Fruit fly (Drosophila melanogaster) whole organism, embryonic: ENCODE results near the gene ND-SGDH.

Source experiments
- ATbp ChIP-seq: fragments of 200-800 bp; sonication (Bioruptor generic); optimal IDR thresholded peaks from 2 replicates; lab custom pipeline; 2017; ENCODE audit warnings: missing biosample characterization, mild to moderate bottlenecking, missing genetic modification characterization, missing genetic modification reagents
- Aef1 ChIP-seq: fragments of 200-800 bp; sonication (Bioruptor generic); IDR thresholded peaks from 3 replicates; pipeline ENCODE4 v1.3.6; 2022; ENCODE audit warnings: missing biosample characterization, missing genetic modification characterization
- Atf6 ChIP-seq: fragments of 200-800 bp; sonication (Bioruptor generic); IDR thresholded peaks from 2 replicates; pipeline ENCODE4 v1.3.6; 2022; ENCODE audit warnings: missing biosample characterization, missing genetic modification characterization
- CG10147 ChIP-seq: fragments of 200-800 bp; sonication (Bioruptor generic); optimal IDR thresholded peaks from 2 replicates; lab custom pipeline; 2019; ENCODE audit warnings: missing biosample characterization, mild to moderate bottlenecking, missing genetic modification characterization, moderate library complexity
- CG10366 ChIP-seq: fragments of 200-800 bp; sonication (Bioruptor generic); IDR thresholded peaks from 2 replicates; pipeline ENCODE4 v1.3.6; 2022; ENCODE audit warnings: missing biosample characterization, missing genetic modification characterization
- CG10979 ChIP-seq: fragments of 200-800 bp; sonication (Bioruptor generic); optimal IDR thresholded peaks from 2 replicates; lab custom pipeline; 2018; ENCODE audit warnings: missing biosample characterization, mild to moderate bottlenecking, missing genetic modification characterization, moderate library complexity
- CG11247 ChIP-seq: fragments of 200-800 bp; sonication (Bioruptor generic); IDR thresholded peaks from 2 replicates; pipeline ENCODE4 v1.3.6; 2022; ENCODE audit warnings: missing biosample characterization, missing genetic modification characterization
- CG11398 ChIP-seq: fragments of 200-800 bp; sonication (Bioruptor generic); optimal IDR thresholded peaks from 2 replicates; lab custom pipeline; 2016; ENCODE audit warnings: missing biosample characterization, missing genetic modification characterization
- CG11695 ChIP-seq: fragments of 200-800 bp; sonication (Bioruptor generic); IDR thresholded peaks from 3 replicates; pipeline ENCODE4 v1.3.6; 2022; ENCODE audit warnings: missing biosample characterization, missing genetic modification characterization
- CG12744 ChIP-seq: fragments of 200-800 bp; sonication (Bioruptor generic); optimal IDR thresholded peaks from 2 replicates; lab custom pipeline; 2016; ENCODE audit warnings: missing biosample characterization, missing genetic modification characterization
- CG13775 ChIP-seq: fragments of 200-800 bp; sonication (Bioruptor generic); optimal IDR thresholded peaks from 3 replicates; lab custom pipeline; 2017; ENCODE audit warnings: missing biosample characterization, mild to moderate bottlenecking, missing genetic modification characterization
- CG14014 ChIP-seq: fragments of 200-800 bp; sonication (Bioruptor generic); IDR thresholded peaks from 2 replicates; pipeline ENCODE4 v1.3.6; 2022; ENCODE audit warnings: missing biosample characterization, missing genetic modification characterization
- CG15601 ChIP-seq: fragments of 200-800 bp; sonication (Bioruptor generic); optimal IDR thresholded peaks from 3 replicates; lab custom pipeline; 2019; ENCODE audit warnings: missing biosample characterization, mild to moderate bottlenecking, missing genetic modification characterization, moderate library complexity
- CG17359 ChIP-seq: fragments of 200-800 bp; sonication (Bioruptor generic); optimal IDR thresholded peaks from 3 replicates; lab custom pipeline; 2018; ENCODE audit warnings: missing biosample characterization, mild to moderate bottlenecking, missing genetic modification characterization, moderate library complexity
- CG17829 ChIP-seq: fragments of 200-800 bp; optimal IDR thresholded peaks from 2 replicates; lab custom pipeline; 2019; ENCODE audit warnings: missing biosample characterization, mild to moderate bottlenecking, missing genetic modification characterization, moderate library complexity
- CG18262 ChIP-seq: fragments of 200-800 bp; optimal IDR thresholded peaks from 3 replicates; lab custom pipeline; 2019; ENCODE audit warnings: missing biosample characterization, mild to moderate bottlenecking, missing genetic modification characterization, moderate library complexity
- CG18619 ChIP-seq: fragments of 200-800 bp; sonication (Bioruptor generic); optimal IDR thresholded peaks from 3 replicates; lab custom pipeline; 2017; ENCODE audit warnings: missing biosample characterization, mild to moderate bottlenecking, missing genetic modification characterization
- CG2116 ChIP-seq: fragments of 200-800 bp; sonication (Bioruptor generic); optimal IDR thresholded peaks from 3 replicates; lab custom pipeline; 2018; ENCODE audit warnings: missing biosample characterization, mild to moderate bottlenecking, missing genetic modification characterization
- CG30403 ChIP-seq: fragments of 200-800 bp; sonication (Bioruptor generic); optimal IDR thresholded peaks from 3 replicates; lab custom pipeline; 2016; ENCODE audit warnings: missing biosample characterization, missing genetic modification characterization
- CG31365 ChIP-seq: fragments of 200-800 bp; sonication (Bioruptor generic); optimal IDR thresholded peaks from 2 replicates; lab custom pipeline; 2018; ENCODE audit warnings: missing biosample characterization, mild to moderate bottlenecking, missing genetic modification characterization
- CG3407 ChIP-seq: fragments of 200-800 bp; sonication (Bioruptor generic); optimal IDR thresholded peaks from 2 replicates; lab custom pipeline; 2018; ENCODE audit warnings: missing biosample characterization, mild to moderate bottlenecking, missing genetic modification characterization
- CG4282 ChIP-seq: fragments of 200-800 bp; sonication (Bioruptor generic); optimal IDR thresholded peaks from 2 replicates; lab custom pipeline; 2016; ENCODE audit warnings: missing biosample characterization, missing genetic modification characterization
- CG4360 ChIP-seq: fragments of 200-800 bp; sonication (Bioruptor generic); IDR thresholded peaks from 2 replicates; pipeline ENCODE4 v1.3.6; 2022; ENCODE audit warnings: missing biosample characterization, missing genetic modification characterization
- CG6813 ChIP-seq: fragments of 200-800 bp; sonication (Bioruptor generic); optimal IDR thresholded peaks from 2 replicates; lab custom pipeline; 2017; ENCODE audit warnings: missing biosample characterization, missing genetic modification characterization, mild to moderate bottlenecking, moderate library complexity, missing genetic modification reagents
- CG8388 ChIP-seq: fragments of 200-800 bp; sonication (Bioruptor generic); optimal IDR thresholded peaks from 2 replicates; lab custom pipeline; 2019; ENCODE audit warnings: missing biosample characterization, mild to moderate bottlenecking, missing genetic modification characterization, moderate library complexity
- CG9727 ChIP-seq: fragments of 200-800 bp; sonication (Bioruptor generic); optimal IDR thresholded peaks from 3 replicates; lab custom pipeline; 2017; ENCODE audit warnings: missing biosample characterization, mild to moderate bottlenecking, missing genetic modification characterization
- Doc2 ChIP-seq: fragments of 200-800 bp; sonication (Bioruptor generic); IDR thresholded peaks from 2 replicates; pipeline ENCODE4 v1.3.6; 2022; ENCODE audit warnings: missing biosample characterization, missing genetic modification characterization
- Drgx ChIP-seq: fragments of 200-800 bp; sonication (Bioruptor generic); IDR thresholded peaks from 2 replicates; pipeline ENCODE4 v1.3.6; 2022; ENCODE audit warnings: missing biosample characterization, missing genetic modification characterization
- Fer2 ChIP-seq: fragments of 200-800 bp; sonication (Bioruptor generic); optimal IDR thresholded peaks from 2 replicates; lab custom pipeline; 2018; ENCODE audit warnings: missing biosample characterization, mild to moderate bottlenecking, missing genetic modification characterization, moderate library complexity
- Hr3 ChIP-seq: fragments of 200-800 bp; sonication (Bioruptor generic); optimal IDR thresholded peaks from 3 replicates; lab custom pipeline; 2016; ENCODE audit warnings: missing biosample characterization, missing genetic modification characterization
- Hr78 ChIP-seq, 2 experiments: fragments of 200-800 bp in 1 of 2; fragments of >200 bp in 1 of 2; sonication (Bioruptor generic) in 1 of 2; optimal IDR thresholded peaks; 2 replicates each; lab custom pipeline; 2017 to 2019; ENCODE audit warnings: missing biosample characterization in 2 of 2, missing genetic modification characterization in 2 of 2, mild to moderate bottlenecking in 1 of 2, moderate library complexity in 1 of 2
- Ptx1 ChIP-seq: fragments of 200-800 bp; sonication (Bioruptor generic); IDR thresholded peaks from 2 replicates; pipeline ENCODE4 v1.3.6; 2022; ENCODE audit warnings: missing biosample characterization, missing genetic modification characterization
- Side ChIP-seq: fragments of 200-800 bp; sonication (Bioruptor generic); optimal IDR thresholded peaks from 2 replicates; lab custom pipeline; 2016; ENCODE audit warnings: missing biosample characterization, missing genetic modification characterization
- bsh ChIP-seq, 2 experiments: fragments of 200-800 bp; sonication (Bioruptor generic); optimal IDR thresholded peaks; 2 replicates each; lab custom pipeline; 2017 to 2018; ENCODE audit warnings: mild to moderate bottlenecking in 2 of 2, missing biosample characterization in 2 of 2, missing genetic modification characterization in 2 of 2, moderate library complexity in 1 of 2
- cas ChIP-seq: fragments of 200-800 bp; sonication (Bioruptor generic); IDR thresholded peaks from 2 replicates; pipeline ENCODE4 v1.3.6; 2022; ENCODE audit warnings: missing biosample characterization, missing genetic modification characterization
- corto ChIP-seq: fragments of 200-800 bp; sonication (Bioruptor generic); optimal IDR thresholded peaks from 2 replicates; lab custom pipeline; 2016; ENCODE audit warnings: missing biosample characterization, mild to moderate bottlenecking, missing genetic modification characterization, moderate library complexity
- dmrt11E ChIP-seq: fragments of 200-800 bp; sonication (Bioruptor generic); optimal IDR thresholded peaks from 3 replicates; lab custom pipeline; 2018; ENCODE audit warnings: missing biosample characterization, mild to moderate bottlenecking, missing genetic modification characterization, moderate library complexity
- fd64A ChIP-seq: fragments of 200-800 bp; sonication (Bioruptor generic); optimal IDR thresholded peaks from 3 replicates; lab custom pipeline; 2018; ENCODE audit warnings: missing biosample characterization, mild to moderate bottlenecking, missing genetic modification characterization
- gce ChIP-seq: fragments of 200-800 bp; sonication (Bioruptor generic); IDR thresholded peaks from 3 replicates; pipeline ENCODE4 v1.3.6; 2022; ENCODE audit warnings: missing biosample characterization, missing genetic modification characterization
- her ChIP-seq: fragments of 200-800 bp; sonication (Bioruptor generic); optimal IDR thresholded peaks from 2 replicates; lab custom pipeline; 2016; ENCODE audit warnings: missing biosample characterization, missing genetic modification characterization
- hth ChIP-seq: fragments of >200 bp; optimal IDR thresholded peaks from 2 replicates; lab custom pipeline; 2017; ENCODE audit warnings: inconsistent platforms
- lbe ChIP-seq: fragments of 200-800 bp; sonication (Bioruptor generic); optimal IDR thresholded peaks from 2 replicates; lab custom pipeline; 2016; ENCODE audit warnings: missing biosample characterization, mild to moderate bottlenecking, missing genetic modification characterization
- nom ChIP-seq: fragments of 200-800 bp; sonication (Bioruptor generic); optimal IDR thresholded peaks from 2 replicates; lab custom pipeline; 2017; ENCODE audit warnings: missing biosample characterization, missing genetic modification characterization, mild to moderate bottlenecking, moderate library complexity, missing genetic modification reagents
- oc ChIP-seq: fragments of 200-800 bp; sonication (Bioruptor generic); optimal IDR thresholded peaks from 2 replicates; lab custom pipeline; 2018; ENCODE audit warnings: missing biosample characterization, mild to moderate bottlenecking, missing genetic modification characterization, moderate library complexity
- odd ChIP-seq: fragments of 200-800 bp; sonication (Bioruptor generic); optimal IDR thresholded peaks from 2 replicates; lab custom pipeline; 2017; ENCODE audit warnings: missing biosample characterization, mild to moderate bottlenecking, missing genetic modification characterization
- pan ChIP-seq, 4 experiments: fragments of >200 bp in 3 of 4; fragments of 200-800 bp in 1 of 4; sonication (Bioruptor generic) in 1 of 4; optimal IDR thresholded peaks in 3 of 4; IDR thresholded peaks in 1 of 4; 2 replicates each; pipeline versions ENCODE4 v1.3.6 to Lab custom; 2017 to 2022; ENCODE audit warnings: missing biosample characterization in 2 of 4, missing genetic modification characterization in 2 of 4, mixed read lengths in 1 of 4
- peb ChIP-seq: fragments of 200-800 bp; sonication (Bioruptor generic); IDR thresholded peaks from 2 replicates; pipeline ENCODE4 v1.3.6; 2022; ENCODE audit warnings: missing biosample characterization, missing genetic modification characterization
- sens ChIP-seq: fragments of 200-800 bp; sonication (Bioruptor generic); peaks from one replicate; lab custom pipeline; 2016; ENCODE audit warnings: missing biosample characterization, missing genetic modification characterization
- tx ChIP-seq: fragments of 200-800 bp; sonication (Bioruptor generic); optimal IDR thresholded peaks from 2 replicates; lab custom pipeline; 2016; ENCODE audit warnings: missing biosample characterization, missing genetic modification characterization
- z ChIP-seq: fragments of 200-800 bp; sonication (Bioruptor generic); IDR thresholded peaks from 3 replicates; pipeline ENCODE4 v1.3.6; 2022; ENCODE audit warnings: missing biosample characterization, missing genetic modification characterization

Gene ND-SGDH

DNA sequence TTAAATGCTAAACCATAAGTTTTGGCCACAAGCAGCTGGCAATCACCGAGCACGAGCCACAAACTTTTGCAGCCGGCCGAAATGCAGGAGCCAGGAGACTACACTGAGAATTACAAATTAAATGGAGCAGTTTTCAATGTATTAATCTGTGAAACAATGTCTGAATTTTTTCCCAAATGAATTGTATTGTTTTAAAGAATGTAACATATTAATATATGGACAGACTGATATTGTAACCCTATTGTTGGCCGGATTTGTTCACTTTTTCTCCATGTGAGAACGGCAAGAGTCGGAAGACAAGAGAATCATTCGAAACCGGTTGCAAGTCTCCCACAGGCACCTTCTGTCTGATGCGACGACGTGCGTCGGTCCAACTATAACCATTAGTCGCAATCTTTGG, 23.3 kb downstream of the ND-SGDH start:
- TF ChIP-seq cas (no peak), fd64A (GFP tag; lab: Kevin White, UChicago) (no peak), CG11695 (GFP tag; lab: Robert Waterston, UW) (no peak), Hr3 (no peak), CG12744 (GFP tag; lab: Kevin White, UChicago) (no peak), nom (GFP tag; lab: Kevin White, UChicago) (peak; percentile 78), bsh (GFP tag; optimal IDR thresholded peaks at IDR 0.05; lab: Kevin White, UChicago) (peak in 1 of 2 experiments; percentile 81), CG17359 (tag; lab: Kevin White, UChicago) (no peak), corto (GFP tag; lab: Kevin White, UChicago) (peak; percentile 90), ATbp (GFP tag; lab: Kevin White, UChicago) (no peak), CG10147 (GFP tag; lab: Kevin White, UChicago) (no peak), lbe (GFP tag; lab: Kevin White, UChicago) (peak; percentile 91), Drgx (peak; percentile 65), sens (GFP tag; lab: Kevin White, UChicago) (peak; percentile 66), CG11398 (GFP tag; lab: Kevin White, UChicago) (no peak), CG10366 (GFP tag; lab: Robert Waterston, UW) (no peak), dmrt11E (tag; lab: Kevin White, UChicago) (no peak), CG31365 (tag; lab: Kevin White, UChicago) (no peak), CG2116 (GFP tag; lab: Kevin White, UChicago) (no peak), Hr78 (GFP tag; optimal IDR thresholded peaks at IDR 0.05; lab: Kevin White, UChicago) (no peak), oc (tag; lab: Kevin White, UChicago) (no peak)

DNA sequence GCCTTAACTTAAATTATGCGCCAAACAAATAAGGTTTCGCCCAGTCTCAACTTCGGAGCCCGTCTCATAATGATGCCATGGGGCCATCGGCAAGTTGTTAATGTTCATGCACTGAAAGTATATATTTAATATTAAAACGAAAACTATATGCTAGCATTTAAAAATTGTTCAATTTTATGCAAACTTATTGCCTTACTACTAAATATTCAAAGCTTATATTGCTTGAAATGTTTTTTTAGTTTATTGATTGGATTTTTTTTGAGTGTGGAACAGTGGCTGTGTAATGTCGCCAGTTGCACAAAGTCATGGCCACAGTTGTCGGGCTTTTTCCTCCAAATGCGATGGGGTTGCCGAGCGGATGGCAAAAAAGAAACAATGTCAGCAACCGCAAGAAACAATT, 24.2 kb downstream of the ND-SGDH start:
- TF ChIP-seq Atf6 = no peak
- TF ChIP-seq peb (GFP tag; lab: Robert Waterston, UW) = no peak
- TF ChIP-seq CG18262 (tag; lab: Kevin White, UChicago) = peak; percentile 19
- no peak for TF ChIP-seq CG13775
- TF ChIP-seq CG15601 (tag; lab: Kevin White, UChicago) = no peak
- no peak for TF ChIP-seq pan (optimal IDR thresholded peaks at IDR 0.05; lab: Kevin White, UChicago)
- TF ChIP-seq pan (GFP tag; optimal IDR thresholded peaks at IDR 0.05 in 1 of 2, IDR thresholded peaks at IDR 0.05 in 1 of 2) = peak in 1 of 2 experiments; percentile 38
- peak; percentile 52 for TF ChIP-seq CG10979 (tag; lab: Kevin White, UChicago)
- no peak for TF ChIP-seq CG11247 (GFP tag; lab: Robert Waterston, UW)
- no peak for TF ChIP-seq gce (GFP tag; lab: Robert Waterston, UW)
- no peak for TF ChIP-seq CG18619 (GFP tag; lab: Kevin White, UChicago)
- TF ChIP-seq CG30403 (GFP tag; lab: Kevin White, UChicago) = peak; percentile 5
- TF ChIP-seq CG11695 (GFP tag; lab: Robert Waterston, UW) = no peak
- TF ChIP-seq z = no peak
- TF ChIP-seq CG14014 (GFP tag; lab: Robert Waterston, UW) = no peak
- no peak for TF ChIP-seq hth
- no peak for TF ChIP-seq Side (GFP tag; lab: Kevin White, UChicago)
- TF ChIP-seq Fer2 (tag; lab: Kevin White, UChicago) = no peak
- TF ChIP-seq CG9727 (GFP tag; lab: Kevin White, UChicago) = no peak
- no peak for TF ChIP-seq Aef1 (GFP tag; lab: Robert Waterston, UW)
- 0 out of 2 replicates have a peak, but pooled peaks have one; percentile 14 for TF ChIP-seq CG4360 (GFP tag; lab: Robert Waterston, UW)
- TF ChIP-seq odd (GFP tag; lab: Kevin White, UChicago) = no peak
- TF ChIP-seq tx (GFP tag; lab: Kevin White, UChicago) = no peak
- peak; percentile 9 for TF ChIP-seq CG8388 (GFP tag; lab: Kevin White, UChicago)
- no peak for TF ChIP-seq CG4282 (GFP tag; lab: Kevin White, UChicago)
- no peak for TF ChIP-seq CG6813 (GFP tag; lab: Kevin White, UChicago)
- peak; percentile 25 for TF ChIP-seq corto (GFP tag; lab: Kevin White, UChicago)
- TF ChIP-seq her (GFP tag; lab: Kevin White, UChicago) = no peak
- TF ChIP-seq ATbp (GFP tag; lab: Kevin White, UChicago) = no peak
- TF ChIP-seq Doc2 (GFP tag; lab: Robert Waterston, UW) = no peak
- peak; percentile 12 for TF ChIP-seq CG17829 (tag; lab: Kevin White, UChicago)
- TF ChIP-seq Ptx1 (GFP tag; lab: Robert Waterston, UW) = 0 out of 2 replicates have a peak, but pooled peaks have one; percentile 25
- no peak for TF ChIP-seq CG3407 (GFP tag; lab: Kevin White, UChicago)
